Fruit fly (Drosophila melanogaster) Kc167 (cell line): Measurements from ENCODE around the gene CG7294.

ENCODE experiments used
- Myc ChIP-seq: fragments of >200 bp; optimal IDR thresholded peaks from 2 replicates; lab custom pipeline; 2017; ENCODE audit warnings: missing external identifiers
- Sin3A ChIP-seq: fragments of >200 bp; optimal IDR thresholded peaks from 2 replicates; lab custom pipeline; 2018; ENCODE audit warnings: missing external identifiers
- h ChIP-seq: fragments of >200 bp; optimal IDR thresholded peaks from 3 replicates; lab custom pipeline; 2018; ENCODE audit warnings: missing external identifiers
- insv ChIP-seq: fragments of >200 bp; optimal IDR thresholded peaks from 3 replicates; lab custom pipeline; 2018; ENCODE audit warnings: missing external identifiers
- psq ChIP-seq: fragments of >200 bp; optimal IDR thresholded peaks from 2 replicates; lab custom pipeline; 2017; ENCODE audit warnings: missing external identifiers
- ttk ChIP-seq: sonication (Bioruptor generic); optimal IDR thresholded peaks from 2 replicates; lab custom pipeline; 2017; ENCODE audit warnings: missing external identifiers

Gene CG7294

DNA sequence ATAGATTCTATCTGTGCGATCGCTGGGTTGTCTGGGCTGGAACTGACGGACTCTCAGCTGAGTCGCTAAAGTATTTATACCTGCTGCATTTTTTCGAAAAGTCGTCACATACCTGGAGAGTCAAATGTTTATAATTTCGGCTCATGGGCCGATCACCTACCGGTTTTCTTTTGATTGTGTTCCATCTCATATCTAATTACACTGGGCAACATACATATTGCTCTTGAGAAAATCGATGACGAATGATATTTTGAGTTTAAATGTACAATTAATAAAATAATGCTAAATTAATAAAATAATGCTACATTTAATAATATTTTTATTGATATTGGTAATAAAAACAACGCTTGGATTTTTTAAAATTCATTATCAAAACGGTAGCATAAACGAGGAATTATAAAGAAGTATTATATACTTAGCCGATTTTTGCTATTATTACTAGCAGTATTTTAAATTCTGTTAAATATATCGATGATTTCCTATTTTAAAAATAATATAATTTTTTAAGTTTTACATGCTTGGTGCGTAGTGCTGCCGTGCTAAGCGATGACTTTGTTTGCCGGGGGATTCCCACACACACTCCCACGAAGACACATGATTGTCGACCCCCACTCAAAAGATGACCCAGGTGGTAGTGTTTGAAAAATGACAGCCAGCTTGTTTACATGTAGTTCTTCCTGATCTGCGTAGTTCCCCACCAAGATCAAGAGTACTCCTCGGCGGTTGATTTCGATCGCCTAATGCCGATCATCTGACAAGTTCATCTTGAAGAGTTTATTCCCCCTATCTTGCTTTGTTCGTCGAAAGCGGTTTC, at the start of gene CG7294:
CG7294 (minus strand) TSS at position 51 of the 814 bp plus-strand sequence.
- TF ChIP-seq psq (lab: Kevin White, UChicago), result no peak
- no peak for TF ChIP-seq insv

DNA sequence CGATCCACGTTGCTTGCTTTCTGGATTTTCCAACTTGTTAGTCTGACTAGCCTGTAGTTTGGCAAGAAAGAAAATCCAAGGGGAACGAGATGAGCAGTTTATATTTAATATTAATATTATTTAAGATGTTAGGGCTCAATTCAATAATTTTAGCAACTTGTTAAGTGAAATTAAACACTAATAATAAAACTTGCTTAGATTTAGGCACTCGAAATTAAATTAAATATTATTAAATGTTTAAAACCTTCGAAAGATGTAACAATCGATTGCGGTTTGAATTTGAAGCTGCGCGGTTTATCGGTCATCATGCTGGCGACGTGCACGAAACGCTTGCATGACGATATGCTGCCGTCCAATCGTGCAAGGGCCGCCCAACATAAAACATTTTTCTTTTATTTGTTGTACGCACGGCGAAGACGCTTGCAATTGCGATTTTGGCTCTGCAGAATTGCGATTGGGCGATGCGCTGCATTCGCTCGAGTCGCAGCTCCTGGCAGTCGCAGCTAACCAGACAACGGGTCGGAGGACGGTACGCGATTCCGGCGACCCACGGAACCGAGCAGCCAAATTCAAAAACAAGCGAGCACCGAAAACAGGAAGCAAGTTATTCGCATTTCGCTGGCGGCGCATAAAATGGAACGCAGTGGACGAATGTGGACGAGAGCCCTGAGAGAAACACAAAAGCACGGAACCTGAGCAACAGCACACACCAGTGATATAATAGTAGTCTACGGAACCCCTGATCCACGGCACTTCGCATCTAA, 48.1 kb upstream of the CG7294 start, which contains the start of the genes Vha16-5 and CG12299:
Vha16-5 (minus strand) TSS at position 51 of the 764 bp plus-strand sequence.
CG12299 (plus strand) TSS at position 353 of the 764 bp plus-strand sequence.
- TF ChIP-seq Myc (lab: Kevin White, UChicago), result no peak
- TF ChIP-seq insv, result no peak
- no peak for TF ChIP-seq h (lab: Kevin White, UChicago)
- no peak for TF ChIP-seq psq (lab: Kevin White, UChicago)
- no peak for TF ChIP-seq Sin3A (lab: Kevin White, UChicago)
- TF ChIP-seq ttk (lab: Kevin White, UChicago), result no peak

DNA sequence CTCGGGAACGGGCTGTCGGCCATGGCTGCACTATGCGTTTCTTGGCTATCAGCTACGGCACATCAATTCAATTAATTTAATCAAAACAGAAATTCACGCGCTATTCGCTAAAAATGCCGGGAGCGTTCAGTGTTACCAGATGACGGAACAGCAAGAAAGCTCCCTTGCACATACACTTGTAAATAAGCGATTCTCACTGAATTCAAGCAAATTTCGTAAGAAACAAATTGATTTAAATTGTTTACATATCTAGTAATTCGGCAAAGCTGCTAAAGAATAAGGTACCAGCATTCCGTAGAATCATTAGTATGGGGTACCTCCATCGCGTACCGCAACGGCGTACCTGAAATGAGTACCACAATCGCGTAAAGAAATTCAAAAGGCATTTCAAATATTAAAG, 46.9 kb upstream of the CG7294 start, which contains the start of gene Nup107:
Nup107 (minus strand) TSS at position 149 of the 400 bp plus-strand sequence.
- no peak for TF ChIP-seq psq (lab: Kevin White, UChicago)
- TF ChIP-seq h (lab: Kevin White, UChicago), result no peak
- no peak for TF ChIP-seq Myc (lab: Kevin White, UChicago)
- no peak for TF ChIP-seq ttk (lab: Kevin White, UChicago)
- no peak for TF ChIP-seq Sin3A (lab: Kevin White, UChicago)
- no peak for TF ChIP-seq insv

DNA sequence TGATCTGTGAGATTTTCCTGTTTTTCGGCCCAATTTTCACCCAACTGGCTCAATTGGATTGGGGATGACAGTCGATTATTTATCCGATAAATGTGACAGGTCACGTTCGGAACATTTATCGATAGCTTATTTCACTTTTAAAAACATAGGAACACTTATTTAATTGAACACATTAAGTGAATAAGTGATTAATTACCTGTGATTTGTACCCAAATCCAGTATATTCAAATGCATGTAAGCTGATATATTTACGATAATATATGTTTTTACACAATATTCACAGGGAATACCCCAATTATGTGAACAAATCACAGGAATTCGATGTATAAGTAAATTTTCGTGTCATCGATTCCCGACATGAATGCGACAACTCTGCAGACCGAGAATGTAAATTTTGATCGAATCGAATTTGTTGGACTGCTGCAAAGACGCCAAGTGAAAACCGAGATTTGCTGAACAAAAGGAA, 43.3 kb upstream of the CG7294 start, which contains the start of the genes EMC3 and Dpy-30L1:
EMC3 (minus strand) TSS at position 81 of the 466 bp plus-strand sequence.
Dpy-30L1 (plus strand) TSS at position 311 of the 466 bp plus-strand sequence.
- TF ChIP-seq ttk (lab: Kevin White, UChicago), result no peak
- no peak for TF ChIP-seq psq (lab: Kevin White, UChicago)
- no peak for TF ChIP-seq insv
- TF ChIP-seq h (lab: Kevin White, UChicago), result no peak
- no peak for TF ChIP-seq Sin3A (lab: Kevin White, UChicago)
- no peak for TF ChIP-seq Myc (lab: Kevin White, UChicago)

DNA sequence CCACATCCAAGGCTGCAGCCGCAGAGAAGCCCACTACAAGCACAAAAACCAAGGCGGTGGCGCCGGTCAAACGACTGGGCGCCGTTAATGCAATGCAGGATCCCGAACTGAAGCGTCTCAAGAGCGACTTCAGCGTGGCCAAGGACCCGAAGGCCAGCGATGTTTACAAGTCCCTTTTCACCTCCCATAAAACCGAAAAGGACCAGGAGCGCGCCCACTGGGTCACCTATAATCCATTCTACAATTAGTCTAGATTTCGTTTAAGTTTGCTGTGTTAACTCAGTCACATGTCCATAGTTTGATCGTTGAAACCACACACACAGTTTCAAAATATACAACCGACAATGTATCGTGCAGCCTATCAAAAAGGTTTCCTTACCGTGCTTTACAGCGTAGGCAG, 40.9 kb upstream of the CG7294 start, which contains the start of gene CG17118:
CG17118 (plus strand) TSS at position 301 of the 400 bp plus-strand sequence.
- TF ChIP-seq Sin3A (lab: Kevin White, UChicago) (no peak), Myc (lab: Kevin White, UChicago) (no peak), h (lab: Kevin White, UChicago) (no peak), ttk (lab: Kevin White, UChicago) (no peak), psq (lab: Kevin White, UChicago) (no peak), insv (no peak)

DNA sequence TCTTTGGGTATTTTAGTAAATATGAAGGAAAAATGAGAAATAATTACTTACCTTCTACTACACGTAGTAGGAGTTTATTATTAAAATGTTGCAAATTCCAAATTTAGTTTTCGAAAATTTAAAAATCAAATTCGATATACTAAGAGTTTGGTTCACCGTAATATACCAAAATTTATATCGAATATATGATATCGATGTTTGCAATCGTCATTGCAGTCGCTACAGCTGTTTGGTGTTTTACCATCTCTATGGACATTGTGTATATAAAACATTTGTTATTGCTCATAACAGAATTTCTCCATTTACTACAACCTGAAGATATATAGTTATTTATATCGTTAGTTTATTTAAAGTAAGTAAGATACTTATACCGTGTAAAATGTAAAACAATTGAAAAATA, 39.7 kb upstream of the CG7294 start, which contains the start of gene CG6443:
CG6443 (plus strand) TSS at position 228 of the 400 bp plus-strand sequence.
- TF ChIP-seq h (lab: Kevin White, UChicago), result no peak
- no peak for TF ChIP-seq insv
- TF ChIP-seq Sin3A (lab: Kevin White, UChicago), result no peak
- no peak for TF ChIP-seq Myc (lab: Kevin White, UChicago)
- TF ChIP-seq psq (lab: Kevin White, UChicago), result no peak
- TF ChIP-seq ttk (lab: Kevin White, UChicago), result no peak

DNA sequence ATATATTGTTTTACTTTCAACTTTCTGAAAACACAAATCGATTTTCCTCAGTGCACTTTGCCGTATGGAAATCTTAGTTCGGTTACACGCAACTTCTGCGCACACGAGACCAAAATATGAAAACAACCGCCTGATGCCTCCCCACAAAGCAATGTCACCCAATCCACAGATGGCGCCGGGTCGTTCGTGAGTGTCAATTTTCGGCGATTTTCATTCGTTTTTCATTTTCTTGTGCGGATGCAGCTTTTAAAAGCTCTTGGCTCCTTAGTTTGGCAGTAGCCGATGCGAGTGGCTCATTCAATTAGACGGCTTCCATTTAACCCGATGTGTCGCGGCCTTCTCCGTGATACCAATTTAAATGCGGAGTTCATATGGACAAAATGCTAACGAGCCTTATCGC, 34.8 kb upstream of the CG7294 start, which contains the start of gene CG6431:
CG6431 (plus strand) TSS at position 301 of the 400 bp plus-strand sequence.
- TF ChIP-seq Sin3A (lab: Kevin White, UChicago), result no peak
- TF ChIP-seq Myc (lab: Kevin White, UChicago), result no peak
- no peak for TF ChIP-seq insv
- no peak for TF ChIP-seq psq (lab: Kevin White, UChicago)
- TF ChIP-seq h (lab: Kevin White, UChicago), result no peak
- TF ChIP-seq ttk (lab: Kevin White, UChicago), result no peak

DNA sequence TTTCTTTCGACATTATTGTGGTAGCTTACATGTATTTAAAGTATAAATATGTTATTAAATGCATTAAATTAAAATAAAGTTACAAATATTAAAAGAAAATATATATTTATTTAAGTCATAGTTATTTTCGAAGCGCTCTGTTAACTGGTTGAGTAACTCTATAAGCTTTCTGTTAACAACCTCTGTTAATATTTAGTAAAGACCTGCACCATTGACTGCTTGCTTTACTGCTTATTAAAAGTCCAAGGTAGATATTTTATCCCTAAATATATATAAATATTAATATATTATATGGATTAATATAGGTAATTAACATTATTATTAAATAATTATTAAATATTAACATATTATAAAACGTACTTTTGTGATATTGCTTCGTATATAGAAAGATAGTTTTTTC, 32.5 kb upstream of the CG7294 start:
- no peak for TF ChIP-seq psq (lab: Kevin White, UChicago)
- no peak for TF ChIP-seq ttk (lab: Kevin White, UChicago)
- TF ChIP-seq Myc (lab: Kevin White, UChicago), result no peak
- no peak for TF ChIP-seq insv
- TF ChIP-seq h (lab: Kevin White, UChicago), result no peak
- no peak for TF ChIP-seq Sin3A (lab: Kevin White, UChicago)

DNA sequence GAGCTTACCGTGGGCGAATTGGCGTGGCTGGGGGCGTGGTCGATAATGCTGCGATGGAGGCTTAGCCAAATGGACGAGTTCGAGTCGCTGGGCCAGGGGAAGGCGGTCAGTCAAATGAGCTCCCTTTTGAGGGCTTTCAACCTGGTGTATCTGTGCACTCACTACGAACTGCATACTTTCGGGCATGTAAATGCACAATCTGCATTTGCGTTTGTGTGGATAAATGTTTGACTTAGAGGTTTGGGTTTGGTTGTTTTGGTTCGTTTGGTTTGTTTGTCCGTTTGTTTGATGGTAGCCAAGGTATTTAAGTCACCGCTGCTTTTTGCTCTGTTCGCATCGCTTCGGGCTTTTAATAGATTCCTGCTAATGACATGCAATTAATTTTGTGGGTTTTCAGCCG, 22.1 kb upstream of the CG7294 start:
- TF ChIP-seq Myc (lab: Kevin White, UChicago) (no peak), ttk (lab: Kevin White, UChicago) (no peak), insv (no peak), Sin3A (lab: Kevin White, UChicago) (no peak), psq (lab: Kevin White, UChicago) (no peak), h (lab: Kevin White, UChicago) (no peak)

DNA sequence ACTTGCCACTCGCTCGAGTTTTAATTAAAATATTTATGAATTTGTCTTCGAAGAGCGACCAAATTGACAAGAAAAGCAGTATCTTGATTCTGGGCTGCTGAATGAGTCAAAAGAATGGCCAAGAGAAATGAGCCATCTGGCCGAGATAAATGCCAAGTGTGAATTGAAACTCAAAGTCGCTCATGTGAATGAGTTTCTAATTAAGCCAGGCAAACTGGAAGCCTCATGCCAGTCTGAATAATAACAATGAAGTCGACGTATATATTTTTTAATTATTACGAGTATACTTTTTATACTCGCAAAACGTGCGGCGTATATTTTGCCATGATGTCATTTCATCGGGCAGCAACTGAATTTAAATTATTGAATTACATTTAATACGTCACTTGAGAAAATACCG, 20.3 kb upstream of the CG7294 start, which contains the start of gene Lip2:
Lip2 (minus strand) TSS at position 101 of the 400 bp plus-strand sequence.
- no peak for TF ChIP-seq Sin3A (lab: Kevin White, UChicago)
- TF ChIP-seq Myc (lab: Kevin White, UChicago), result no peak
- TF ChIP-seq h (lab: Kevin White, UChicago), result no peak
- TF ChIP-seq ttk (lab: Kevin White, UChicago), result no peak
- no peak for TF ChIP-seq psq (lab: Kevin White, UChicago)
- no peak for TF ChIP-seq insv

DNA sequence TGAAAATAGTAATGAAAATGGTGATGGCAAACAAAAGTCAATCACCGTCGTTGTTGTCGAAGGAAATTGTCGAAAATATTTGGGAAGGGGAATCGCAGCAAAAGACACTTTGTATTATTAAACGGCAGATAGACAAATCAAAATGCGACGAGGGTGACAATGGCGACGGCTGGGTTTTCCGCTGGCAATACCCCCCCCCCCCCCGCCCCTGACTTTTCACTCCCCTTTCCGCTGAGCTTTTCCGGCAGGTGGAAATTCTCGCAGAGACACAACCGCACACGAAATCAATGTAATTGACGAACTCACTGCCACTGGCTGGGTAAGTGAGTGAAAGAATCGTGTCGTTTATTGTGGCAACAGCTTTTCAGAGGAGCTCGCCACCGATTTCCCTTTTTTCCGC, 19.0 kb upstream of the CG7294 start:
- TF ChIP-seq Myc (lab: Kevin White, UChicago) (no peak), ttk (lab: Kevin White, UChicago) (no peak), Sin3A (lab: Kevin White, UChicago) (no peak), psq (lab: Kevin White, UChicago) (no peak), insv (no peak), h (lab: Kevin White, UChicago) (no peak)
